Worm (Caenorhabditis elegans) whole organism, L1 larva: ENCODE results near the gene tor-2.
A peak's percentile ranks its signal among the peaks of the same experiment; 100 is the strongest.

Experiments used
- C04F5.9 ChIP-seq: sonication (generic microtip); optimal IDR thresholded peaks from 2 replicates; lab custom pipeline; 2016; ENCODE audit warnings: missing genetic modification characterization, missing compliant biosample characterization
- F16B12.6 ChIP-seq: fragments of 150-350 bp; optimal IDR thresholded peaks from 2 replicates; lab custom pipeline; 2014; ENCODE audit warnings: missing biosample characterization, missing genetic modification characterization
- blmp-1 ChIP-seq: fragments of 150-350 bp; optimal IDR thresholded peaks from 2 replicates; lab custom pipeline; 2014; ENCODE audit warnings: missing biosample characterization, missing genetic modification characterization
- ceh-63 ChIP-seq: fragments of 200-800 bp; sonication (Bioruptor generic); optimal IDR thresholded peaks from 2 replicates; lab custom pipeline; 2018; ENCODE audit warnings: mild to moderate bottlenecking, missing genetic modification characterization, missing compliant biosample characterization
- ceh-82 ChIP-seq, 3 experiments: fragments of 150-350 bp in 1 of 3; sonication (generic microtip) in 2 of 3; optimal IDR thresholded peaks; 2 replicates each; lab custom pipeline; 2014 to 2017; ENCODE audit warnings: missing biosample characterization in 3 of 3, missing genetic modification characterization in 3 of 3
- egl-13 ChIP-seq: sonication (generic microtip); optimal IDR thresholded peaks from 2 replicates; lab custom pipeline; 2016; ENCODE audit warnings: missing genotype, missing genetic modification reagents, missing genetic modification characterization, missing compliant biosample characterization
- elt-3 ChIP-seq, 6 experiments: fragments of 150-350 bp in 1 of 6; sonication (generic microtip); optimal IDR thresholded peaks; 2 replicates each; lab custom pipeline; 2017 to 2018; ENCODE audit warnings: missing biosample characterization in 6 of 6, missing genetic modification characterization in 6 of 6, inconsistent platforms in 1 of 6
- ets-5 ChIP-seq: fragments of 200-800 bp; sonication (Bioruptor generic); IDR thresholded peaks from 2 replicates; pipeline ENCODE4 v1.3.6; 2022; ENCODE audit warnings: missing genetic modification characterization, missing compliant biosample characterization
- fkh-10 ChIP-seq: sonication (generic microtip); optimal IDR thresholded peaks from 2 replicates; lab custom pipeline; 2017; ENCODE audit warnings: missing biosample characterization, missing genetic modification reagents, missing genetic modification characterization
- hlh-17 ChIP-seq: fragments of 200-800 bp; sonication (Bioruptor generic); optimal IDR thresholded peaks from 2 replicates; lab custom pipeline; 2018; ENCODE audit warnings: missing genetic modification characterization, mild to moderate bottlenecking, missing compliant biosample characterization, moderate library complexity, borderline replicate concordance
- hlh-4 ChIP-seq: sonication (generic microtip); optimal IDR thresholded peaks from 2 replicates; lab custom pipeline; 2016; ENCODE audit warnings: mild to moderate bottlenecking, missing genetic modification characterization, missing compliant biosample characterization
- isw-1 ChIP-seq: fragments of 200-800 bp; sonication (Bioruptor generic); IDR thresholded peaks from 2 replicates; pipeline ENCODE4 v1.3.6; 2022; ENCODE audit warnings: missing genetic modification characterization, missing compliant biosample characterization
- lin-13 ChIP-seq: fragments of 150-350 bp; optimal IDR thresholded peaks from 2 replicates; lab custom pipeline; 2014; ENCODE audit warnings: missing biosample characterization, missing genetic modification reagents, missing genetic modification characterization
- lin-14 ChIP-seq: fragments of 200-800 bp; sonication (Bioruptor generic); optimal IDR thresholded peaks from 2 replicates; lab custom pipeline; 2018; ENCODE audit warnings: mild to moderate bottlenecking, missing genetic modification characterization, moderate library complexity, missing compliant biosample characterization
- lin-15B ChIP-seq: fragments of 150-350 bp; sonication (generic microtip); optimal IDR thresholded peaks from 3 replicates; lab custom pipeline; 2014; ENCODE audit warnings: missing biosample characterization, missing genetic modification characterization
- lin-35 ChIP-seq, 2 experiments: fragments of 150-350 bp; optimal IDR thresholded peaks; 2 replicates each; lab custom pipeline; 2014; ENCODE audit warnings: missing biosample characterization in 2 of 2, missing genetic modification characterization in 2 of 2, missing genetic modification reagents in 2 of 2
- lsy-2 ChIP-seq, 2 experiments: fragments of 150-350 bp; optimal IDR thresholded peaks; 2 replicates each; lab custom pipeline; 2014; ENCODE audit warnings: missing biosample characterization in 2 of 2, missing genetic modification characterization in 2 of 2
- mdl-1 ChIP-seq, 2 experiments: fragments of 150-350 bp; optimal IDR thresholded peaks; 2 replicates each; lab custom pipeline; 2014 to 2017; ENCODE audit warnings: missing biosample characterization in 2 of 2, missing genetic modification characterization in 2 of 2, inconsistent platforms in 1 of 2
- mep-1 ChIP-seq: fragments of 150-350 bp; optimal IDR thresholded peaks from 2 replicates; lab custom pipeline; 2014; ENCODE audit warnings: missing biosample characterization, missing genetic modification characterization
- nhr-12 ChIP-seq: sonication (generic microtip); optimal IDR thresholded peaks from 2 replicates; lab custom pipeline; 2017; ENCODE audit warnings: missing biosample characterization, missing genetic modification characterization
- nhr-19 ChIP-seq: fragments of 200-800 bp; sonication (Bioruptor generic); conservative IDR thresholded peaks from 2 replicates; pipeline ENCODE4 v1.3.6; 2022; ENCODE audit warnings: missing genetic modification characterization, missing compliant biosample characterization
- nhr-47 ChIP-seq: sonication (generic microtip); optimal IDR thresholded peaks from 2 replicates; lab custom pipeline; 2016; ENCODE audit warnings: mild to moderate bottlenecking, missing genetic modification characterization, moderate library complexity, missing compliant biosample characterization
- nhr-76 ChIP-seq: sonication (generic microtip); optimal IDR thresholded peaks from 2 replicates; lab custom pipeline; 2017; ENCODE audit warnings: missing biosample characterization, missing genetic modification characterization
- nhr-77 ChIP-seq: fragments of 150-350 bp; optimal IDR thresholded peaks from 2 replicates; lab custom pipeline; 2014; ENCODE audit warnings: missing biosample characterization, missing genetic modification characterization
- nhr-85 ChIP-seq: sonication (generic microtip); peaks from one replicate; lab custom pipeline; 2016; ENCODE audit warnings: missing genetic modification characterization, inconsistent platforms, missing compliant biosample characterization
- pag-3 ChIP-seq: sonication (generic microtip); optimal IDR thresholded peaks from 2 replicates; lab custom pipeline; 2017; ENCODE audit warnings: missing genetic modification characterization, mild to moderate bottlenecking, missing compliant biosample characterization, antibody characterized with exemption, borderline replicate concordance; ENCODE audit not compliant: insufficient read depth
- pax-3 ChIP-seq: fragments of 200-800 bp; sonication (Bioruptor generic); optimal IDR thresholded peaks from 2 replicates; lab custom pipeline; 2018; ENCODE audit warnings: mild to moderate bottlenecking, missing genetic modification characterization, moderate library complexity, missing compliant biosample characterization
- pqm-1 ChIP-seq: sonication (generic microtip); optimal IDR thresholded peaks from 3 replicates; lab custom pipeline; 2017; ENCODE audit warnings: missing biosample characterization, missing genetic modification characterization
- sox-4 ChIP-seq: sonication (generic microtip); optimal IDR thresholded peaks from 2 replicates; lab custom pipeline; 2016; ENCODE audit warnings: missing genetic modification characterization, missing compliant biosample characterization
- sptf-1 ChIP-seq: fragments of 150-350 bp; optimal IDR thresholded peaks from 2 replicates; lab custom pipeline; 2014; ENCODE audit warnings: missing biosample characterization, missing genetic modification characterization
- sup-37 ChIP-seq: fragments of 200-800 bp; sonication (Bioruptor generic); optimal IDR thresholded peaks from 2 replicates; lab custom pipeline; 2018; ENCODE audit warnings: mild to moderate bottlenecking, missing genetic modification characterization, missing compliant biosample characterization
- tbx-2 ChIP-seq: sonication (generic microtip); optimal IDR thresholded peaks from 2 replicates; lab custom pipeline; 2016; ENCODE audit warnings: missing genetic modification characterization, missing compliant biosample characterization
- tlp-1 ChIP-seq: fragments of 150-350 bp; optimal IDR thresholded peaks from 2 replicates; lab custom pipeline; 2014; ENCODE audit warnings: missing biosample characterization, missing genetic modification characterization
- unc-130 ChIP-seq: fragments of 150-350 bp; optimal IDR thresholded peaks from 2 replicates; lab custom pipeline; 2017; ENCODE audit warnings: missing biosample characterization, missing genetic modification characterization, inconsistent platforms
- unc-98 ChIP-seq: fragments of 200-800 bp; sonication (Bioruptor generic); IDR thresholded peaks from 2 replicates; pipeline ENCODE4 v1.3.6; 2022; ENCODE audit warnings: missing genetic modification characterization, missing compliant biosample characterization
- ztf-11 ChIP-seq, 2 experiments: sonication (generic microtip); optimal IDR thresholded peaks; 2 replicates each; lab custom pipeline; 2016 to 2017; ENCODE audit warnings: missing genetic modification characterization in 2 of 2, missing biosample characterization in 1 of 2, missing compliant biosample characterization in 1 of 2
- ztf-4 ChIP-seq: fragments of 150-350 bp; optimal IDR thresholded peaks from 2 replicates; lab custom pipeline; 2014; ENCODE audit warnings: missing biosample characterization, missing genetic modification characterization

tor-2 gene

DNA sequence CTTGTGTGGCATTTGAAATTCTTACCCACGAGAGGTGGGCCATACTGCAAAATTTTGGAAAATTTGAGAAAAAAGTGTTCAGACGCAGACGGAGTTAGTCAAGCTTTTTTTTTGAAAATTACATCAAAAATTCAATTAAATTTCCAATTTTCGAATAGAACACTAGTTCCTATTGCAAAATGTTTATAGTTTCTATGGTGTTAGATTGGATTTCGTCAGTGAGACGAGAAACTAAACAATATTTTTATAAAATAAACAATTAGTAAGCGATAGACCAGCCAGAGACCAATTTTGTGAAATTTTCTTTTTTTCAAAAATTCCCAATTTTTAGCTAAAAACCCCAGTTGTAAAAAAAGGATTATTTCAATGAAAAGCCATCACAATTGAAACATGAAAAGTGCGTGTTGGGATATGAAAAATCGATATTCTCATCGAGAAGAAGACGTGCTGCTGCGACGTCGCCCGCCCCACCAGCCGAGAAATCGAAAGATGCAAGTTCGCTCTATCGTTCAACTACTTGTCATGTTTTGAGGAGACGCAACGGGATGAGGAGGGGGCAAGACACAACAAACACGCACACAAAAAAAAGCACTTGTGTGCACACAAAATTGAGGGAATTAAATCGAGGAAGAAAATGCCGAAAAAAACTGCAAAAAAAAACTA, 4.0 kb downstream of the tor-2 start, which contains the start of gene dnbp-1 (continued):
- TF ChIP-seq egl-13, result no peak
- TF ChIP-seq mep-1, result no peak
- TF ChIP-seq unc-98 (GFP tag; lab: Robert Waterston, UW), result no peak
- no peak for TF ChIP-seq pqm-1 (tag; lab: Kevin White, UChicago)
- TF ChIP-seq lin-15B (tag; lab: Kevin White, UChicago), result peak; percentile 77
- TF ChIP-seq fkh-10 (GFP tag; lab: Kevin White, UChicago), result peak; percentile 74
- TF ChIP-seq ceh-63 (GFP tag; lab: Kevin White, UChicago), result no peak
- TF ChIP-seq hlh-17 (GFP tag; lab: Kevin White, UChicago), result no peak
- TF ChIP-seq hlh-4 (tag; lab: Kevin White, UChicago), result no peak
- TF ChIP-seq ztf-11 (tag; optimal IDR thresholded peaks at IDR 0.05; lab: Kevin White, UChicago), result no peak

- TF ChIP-seq nhr-12 (tag; lab: Kevin White, UChicago), result no peak
- no peak for TF ChIP-seq elt-3 (tag; optimal IDR thresholded peaks at IDR 0.05; lab: Kevin White, UChicago)
- no peak for TF ChIP-seq tlp-1 (tag; lab: Kevin White, UChicago)
- TF ChIP-seq nhr-85 (tag; lab: Kevin White, UChicago), result no peak
- TF ChIP-seq pag-3 (tag; lab: Kevin White, UChicago), result no peak
- no peak for TF ChIP-seq ztf-11 (tag; optimal IDR thresholded peaks at IDR 0.05; lab: Kevin White, UChicago)
- TF ChIP-seq F16B12.6 (tag; lab: Kevin White, UChicago), result no peak
- no peak for TF ChIP-seq nhr-77 (tag; lab: Kevin White, UChicago)
- TF ChIP-seq ceh-82 (tag; optimal IDR thresholded peaks at IDR 0.05; lab: Kevin White, UChicago), result no peak
- no peak for TF ChIP-seq nhr-19
- TF ChIP-seq lin-14 (GFP tag; lab: Kevin White, UChicago), result no peak
Measured at ce11 chrIV:13954578-13954977, 29.4 kb downstream of the tor-2 start.

ce11 chrIV:13953974-13954373, 30.0 kb downstream of the tor-2 start:
- TF ChIP-seq nhr-47 (no peak), unc-130 (tag; lab: Kevin White, UChicago) (no peak), lin-14 (GFP tag; lab: Kevin White, UChicago) (no peak), hlh-4 (tag; lab: Kevin White, UChicago) (no peak), lin-13 (GFP tag; lab: Kevin White, UChicago) (no peak), sptf-1 (tag; lab: Kevin White, UChicago) (no peak), ztf-4 (tag; lab: Kevin White, UChicago) (no peak), pax-3 (tag; lab: Kevin White, UChicago) (no peak), sup-37 (GFP tag; lab: Kevin White, UChicago) (no peak)

ce11 chrIV:13945188-13945587, 38.8 kb downstream of the tor-2 start:
- TF ChIP-seq blmp-1 (tag; lab: Kevin White, UChicago) (no peak), C04F5.9 (tag; lab: Kevin White, UChicago) (no peak), sox-4 (no peak), lin-35 (GFP tag; optimal IDR thresholded peaks at IDR 0.05; lab: Kevin White, UChicago) (no peak), isw-1 (GFP tag; lab: Robert Waterston, UW) (no peak), pag-3 (tag; lab: Kevin White, UChicago) (no peak), mdl-1 (tag; optimal IDR thresholded peaks at IDR 0.05; lab: Kevin White, UChicago) (no peak), tbx-2 (tag; lab: Kevin White, UChicago) (no peak), lsy-2 (tag; optimal IDR thresholded peaks at IDR 0.05; lab: Kevin White, UChicago) (no peak), nhr-47 (no peak), ets-5 (no peak), nhr-76 (tag; lab: Kevin White, UChicago) (no peak)
- TF ChIP-seq, all 84 proteins: peak for 0
